Worm (Caenorhabditis elegans) whole organism, midembryonic: Measurements from ENCODE around the gene Y69E1A.8.

Experiments
- T22C8.4 ChIP-seq: fragments of 200-800 bp; sonication (Bioruptor generic); IDR thresholded peaks from 2 replicates; pipeline ENCODE4 v1.3.6; 2022; ENCODE audit warnings: missing genetic modification characterization, missing compliant biosample characterization
- klf-2 ChIP-seq: fragments of 200-800 bp; sonication (Bioruptor generic); conservative IDR thresholded peaks from 2 replicates; pipeline ENCODE4 v1.3.6; 2022; ENCODE audit warnings: missing genetic modification reagents, missing genetic modification characterization, missing compliant biosample characterization
- med-1 ChIP-seq: sonication (generic microtip); optimal IDR thresholded peaks from 2 replicates; lab custom pipeline; 2017; ENCODE audit warnings: missing genetic modification characterization, mild to moderate bottlenecking, missing compliant biosample characterization, antibody characterized with exemption, missing genetic modification reagents; ENCODE audit not compliant: insufficient read depth
- ztf-29 ChIP-seq: fragments of 200-800 bp; sonication (Bioruptor generic); IDR thresholded peaks from 2 replicates; pipeline ENCODE4 v1.3.6; 2022; ENCODE audit warnings: missing genetic modification reagents, missing genetic modification characterization, missing compliant biosample characterization

DNA sequence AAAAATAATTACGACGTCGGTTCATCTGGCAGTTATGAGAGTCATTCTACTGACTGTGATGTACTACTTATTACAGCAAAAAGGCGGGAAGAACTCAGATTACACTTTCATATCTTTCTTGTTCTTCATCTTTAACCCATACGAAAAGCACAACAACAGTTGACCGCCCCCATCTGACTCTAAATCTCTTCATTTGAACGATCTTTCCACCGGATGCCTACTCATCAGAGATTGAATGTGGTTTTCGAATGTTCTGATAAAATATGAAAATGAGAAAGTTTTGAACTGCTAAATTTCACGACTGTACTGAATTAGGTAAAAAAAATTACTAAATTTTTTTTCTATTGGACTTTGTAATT, 8.2 kb upstream of the Y69E1A.8 start, which contains the start of gene sri-19:
- no peak for TF ChIP-seq med-1
- no peak for TF ChIP-seq T22C8.4 (GFP tag; lab: Robert Waterston, UW)
- TF ChIP-seq klf-2, result no peak
- TF ChIP-seq ztf-29 (GFP tag; lab: Robert Waterston, UW), result no peak
